Fruit fly (Drosophila melanogaster): ENCODE data around the gene Mps1.
A peak's percentile ranks its signal among the peaks of the same experiment; 100 is the strongest.

The Mps1 gene

DNA sequence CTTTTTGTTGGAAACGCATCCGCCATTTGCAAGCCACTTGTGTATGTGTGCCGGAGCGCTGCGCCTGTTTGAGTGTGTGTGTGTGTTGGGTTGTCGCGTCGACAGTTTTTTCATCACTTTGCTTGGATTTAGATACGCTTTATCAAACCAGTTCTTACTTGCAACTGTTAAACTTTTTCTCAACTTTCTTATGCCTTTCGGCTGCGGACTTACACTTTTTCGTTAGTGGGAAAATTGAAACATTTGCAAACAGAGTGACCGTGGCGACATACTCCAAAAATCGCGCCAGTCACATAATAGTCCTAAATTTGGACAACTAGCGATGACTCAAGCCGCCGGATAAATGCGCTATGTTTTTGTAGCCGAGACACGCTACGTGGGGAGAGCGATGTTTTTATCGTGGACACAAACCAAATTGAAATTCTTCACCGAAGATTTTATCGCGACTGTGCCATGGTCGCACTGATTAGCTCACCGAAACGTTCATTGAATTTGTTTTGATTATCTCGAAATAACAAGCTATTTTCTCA lies 11.2 kb downstream of the Mps1 start, which contains the start of the genes alt and CG7655 (continued):
- no peak for TF ChIP-seq CG11398 (GFP tag; optimal IDR thresholded peaks at IDR 0.05)
- no peak for TF ChIP-seq Oli (tag; optimal IDR thresholded peaks at IDR 0.05)
- TF ChIP-seq CG31388 (GFP tag; optimal IDR thresholded peaks at IDR 0.05), result no peak
- peak; percentile 41 for TF ChIP-seq gsb-n (tag; optimal IDR thresholded peaks at IDR 0.05)
- no peak for TF ChIP-seq CG7839 (tag; optimal IDR thresholded peaks at IDR 0.05)
- TF ChIP-seq salm (tag; optimal IDR thresholded peaks at IDR 0.05), result peak; percentile 12
- no peak for TF ChIP-seq ap (GFP tag; IDR thresholded peaks at IDR 0.05)
- TF ChIP-seq eve (GFP tag; optimal IDR thresholded peaks at IDR 0.05), result no peak
- TF ChIP-seq usp (GFP tag; optimal IDR thresholded peaks at IDR 0.05), result no peak
- TF ChIP-seq CG9215 (GFP tag; IDR thresholded peaks at IDR 0.05), result no peak
- no peak for TF ChIP-seq ac (GFP tag; optimal IDR thresholded peaks at IDR 0.05)
- no peak for TF ChIP-seq lab (GFP tag; optimal IDR thresholded peaks at IDR 0.05)
- TF ChIP-seq Tbp (GFP tag; optimal IDR thresholded peaks at IDR 0.05), result no peak
- no peak for TF ChIP-seq CG17912 (GFP tag; optimal IDR thresholded peaks at IDR 0.05)
- TF ChIP-seq sna (GFP tag; IDR thresholded peaks at IDR 0.05; ENCODE audit: partially characterized antibody), result no peak
- TF ChIP-seq abd-A (tag; optimal IDR thresholded peaks at IDR 0.05), result no peak
- TF ChIP-seq CG13123 (GFP tag; optimal IDR thresholded peaks at IDR 0.05), result no peak
- TF ChIP-seq E2f1 (GFP tag; IDR thresholded peaks at IDR 0.05), result no peak
- TF ChIP-seq Hr51 (GFP tag; optimal IDR thresholded peaks at IDR 0.05), result no peak
- no peak for TF ChIP-seq Ada2b (GFP tag; IDR thresholded peaks at IDR 0.05)
- no peak for TF ChIP-seq CG4820 (GFP tag; optimal IDR thresholded peaks at IDR 0.05)
- TF ChIP-seq cg (GFP tag; optimal IDR thresholded peaks at IDR 0.05), result peak; percentile 85

DNA sequence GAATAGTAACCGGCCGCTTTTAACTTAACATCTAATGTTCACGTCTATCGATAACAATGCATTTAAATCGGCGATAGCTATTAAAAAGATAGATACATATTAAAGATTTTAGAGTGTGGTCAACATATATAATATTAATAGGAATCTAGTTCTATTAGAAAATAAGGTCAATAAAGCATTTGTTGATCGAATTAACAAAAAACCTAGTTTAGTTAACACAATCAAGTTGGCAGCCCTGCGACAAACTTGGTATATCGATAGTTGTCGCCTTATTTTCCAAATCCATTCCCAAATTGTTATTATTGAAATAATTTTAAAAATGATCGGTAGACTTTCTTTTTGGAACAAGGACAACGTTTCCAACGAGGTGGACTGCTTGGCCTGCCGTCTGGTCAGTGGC lies 13.8 kb downstream of the Mps1 start, which contains the start of the genes CG31251 and CG31360:
Gene CG31251, minus strand, starts transcription at position 62 of the 400 bp plus-strand sequence.
Gene CG31360, plus strand, starts transcription at position 244 of the 400 bp plus-strand sequence.
- TF ChIP-seq CG4617 (GFP tag; optimal IDR thresholded peaks at IDR 0.05; ENCODE audit: borderline replicate concordance), result peak; percentile 9
- no peak for TF ChIP-seq Meics (GFP tag; optimal IDR thresholded peaks at IDR 0.05)
- no peak for TF ChIP-seq CG1024 (GFP tag; IDR thresholded peaks at IDR 0.05)
- TF ChIP-seq CG2116 (GFP tag; optimal IDR thresholded peaks at IDR 0.05), result peak; percentile 32
- TF ChIP-seq HmgZ (tag; optimal IDR thresholded peaks at IDR 0.05), result peak; percentile 23
- no peak for TF ChIP-seq CG31224 (GFP tag; IDR thresholded peaks at IDR 0.05)
- TF ChIP-seq MESR4 (GFP tag; optimal IDR thresholded peaks at IDR 0.05), result peak; percentile 15
- peak; percentile 91 for TF ChIP-seq Doc3 (GFP tag; IDR thresholded peaks at IDR 0.05; ENCODE audit: partially characterized antibody)
- no peak for TF ChIP-seq CG6683 (GFP tag; optimal IDR thresholded peaks at IDR 0.05)
- TF ChIP-seq Med (GFP tag), result peak; percentile 31
- no peak for TF ChIP-seq crp (GFP tag; optimal IDR thresholded peaks at IDR 0.05)
- no peak for TF ChIP-seq Lim3 (GFP tag; IDR thresholded peaks at IDR 0.05)
- TF ChIP-seq vnd (GFP tag; IDR thresholded peaks at IDR 0.05; ENCODE audit: partially characterized antibody), result peak; percentile 77
- TF ChIP-seq MBD-R2 (GFP tag; IDR thresholded peaks at IDR 0.05), result peak; percentile 70; the same call in 1 of the 2 replicates
- TF ChIP-seq trh (GFP tag; optimal IDR thresholded peaks at IDR 0.05), result no peak
- peak; percentile 29 for TF ChIP-seq Ets97D (GFP tag; optimal IDR thresholded peaks at IDR 0.05)
- TF ChIP-seq CG9727 (GFP tag; optimal IDR thresholded peaks at IDR 0.05), result no peak
- TF ChIP-seq CG8281 (tag; optimal IDR thresholded peaks at IDR 0.05), result no peak
- TF ChIP-seq CG14710 (tag; optimal IDR thresholded peaks at IDR 0.05), result peak; percentile 37
- TF ChIP-seq zf30C (GFP tag; optimal IDR thresholded peaks at IDR 0.05), result no peak
- no peak for TF ChIP-seq vvl (GFP tag; IDR thresholded peaks at IDR 0.05)
- no peak for TF ChIP-seq CG2120 (GFP tag; optimal IDR thresholded peaks at IDR 0.05)
- TF ChIP-seq mld (GFP tag; IDR thresholded peaks at IDR 0.05; ENCODE audit: partially characterized antibody), result 0 out of 3 replicates have a peak, but pooled peaks have one; percentile 20
- TF ChIP-seq Dp (GFP tag; optimal IDR thresholded peaks at IDR 0.05), result peak; percentile 37
- peak; percentile 95 for TF ChIP-seq CG13287 (GFP tag; IDR thresholded peaks at IDR 0.05; ENCODE audit: partially characterized antibody)
- TF ChIP-seq CG2712 (tag; optimal IDR thresholded peaks at IDR 0.05), result peak; percentile 11
- TF ChIP-seq CG9437 (GFP tag; optimal IDR thresholded peaks at IDR 0.05), result peak; percentile 0
- peak; percentile 81 for TF ChIP-seq BEAF-32 (GFP tag; optimal IDR thresholded peaks at IDR 0.05)
